Fruit fly (Drosophila melanogaster) whole organism, embryonic: Measurements from ENCODE around the gene CG7781.

Source experiments
- BtbVII ChIP-seq: fragments of 200-800 bp; sonication (Bioruptor generic); optimal IDR thresholded peaks from 3 replicates; lab custom pipeline; 2017; ENCODE audit warnings: missing biosample characterization, mild to moderate bottlenecking, missing genetic modification characterization
- CG10431 ChIP-seq: fragments of 200-800 bp; sonication (Bioruptor generic); optimal IDR thresholded peaks from 3 replicates; lab custom pipeline; 2018; ENCODE audit warnings: missing biosample characterization, mild to moderate bottlenecking, missing genetic modification characterization
- CG13287 ChIP-seq: fragments of 200-800 bp; sonication (Bioruptor generic); IDR thresholded peaks from 2 replicates; pipeline ENCODE4 v1.3.6; 2022; ENCODE audit warnings: missing biosample characterization, missing genetic modification characterization; ENCODE audit not compliant: partially characterized antibody
- CG14441 ChIP-seq: fragments of 200-800 bp; sonication (Bioruptor generic); IDR thresholded peaks from 2 replicates; pipeline ENCODE4 v1.3.6; 2022; ENCODE audit warnings: missing biosample characterization, missing genetic modification characterization
- CG1529 ChIP-seq: fragments of 200-800 bp; sonication (Bioruptor generic); optimal IDR thresholded peaks from 3 replicates; lab custom pipeline; 2018; ENCODE audit warnings: missing biosample characterization, missing genetic modification characterization
- CG1602 ChIP-seq: fragments of 200-800 bp; sonication (Bioruptor generic); optimal IDR thresholded peaks from 3 replicates; lab custom pipeline; 2016; ENCODE audit warnings: missing biosample characterization, missing genetic modification characterization
- CG16815 ChIP-seq: fragments of 200-800 bp; sonication (Bioruptor generic); optimal IDR thresholded peaks from 3 replicates; lab custom pipeline; 2017; ENCODE audit warnings: missing biosample characterization, mild to moderate bottlenecking, missing genetic modification characterization
- CG18619 ChIP-seq: fragments of 200-800 bp; sonication (Bioruptor generic); optimal IDR thresholded peaks from 3 replicates; lab custom pipeline; 2017; ENCODE audit warnings: missing biosample characterization, mild to moderate bottlenecking, missing genetic modification characterization
- CG2199 ChIP-seq: fragments of 200-800 bp; sonication (Bioruptor generic); IDR thresholded peaks from 3 replicates; pipeline ENCODE4 v1.3.6; 2022; ENCODE audit warnings: missing biosample characterization, missing genetic modification characterization
- CG2712 ChIP-seq: fragments of 200-800 bp; optimal IDR thresholded peaks from 3 replicates; lab custom pipeline; 2019; ENCODE audit warnings: missing biosample characterization, mild to moderate bottlenecking, missing genetic modification characterization, moderate library complexity
- CG30431 ChIP-seq: fragments of 200-800 bp; sonication (Bioruptor generic); optimal IDR thresholded peaks from 2 replicates; lab custom pipeline; 2017; ENCODE audit warnings: missing biosample characterization, missing genetic modification characterization
- CG3407 ChIP-seq: fragments of 200-800 bp; sonication (Bioruptor generic); optimal IDR thresholded peaks from 2 replicates; lab custom pipeline; 2018; ENCODE audit warnings: missing biosample characterization, mild to moderate bottlenecking, missing genetic modification characterization
- CG3847 ChIP-seq: fragments of 200-800 bp; sonication (Bioruptor generic); IDR thresholded peaks from 2 replicates; pipeline ENCODE4 v1.3.6; 2022; ENCODE audit warnings: missing biosample characterization, missing genetic modification characterization
- CG4404 ChIP-seq: fragments of 200-800 bp; sonication (Bioruptor generic); IDR thresholded peaks from 2 replicates; pipeline ENCODE4 v1.3.6; 2022; ENCODE audit warnings: missing biosample characterization, missing genetic modification characterization
- CG7357 ChIP-seq: fragments of 200-800 bp; sonication (Bioruptor generic); IDR thresholded peaks from 3 replicates; pipeline ENCODE4 v1.3.6; 2022; ENCODE audit warnings: missing biosample characterization, missing genetic modification characterization
- CG7963 ChIP-seq: fragments of 200-800 bp; sonication (Bioruptor generic); IDR thresholded peaks from 3 replicates; pipeline ENCODE4 v1.3.6; 2022; ENCODE audit warnings: missing biosample characterization, missing genetic modification characterization; ENCODE audit not compliant: partially characterized antibody
- CG8281 ChIP-seq: fragments of 200-800 bp; sonication (Bioruptor generic); optimal IDR thresholded peaks from 2 replicates; lab custom pipeline; 2018; ENCODE audit warnings: missing biosample characterization, mild to moderate bottlenecking, missing genetic modification characterization, moderate library complexity
- CG8765 ChIP-seq: fragments of 200-800 bp; sonication (Bioruptor generic); IDR thresholded peaks from 2 replicates; pipeline ENCODE4 v1.3.6; 2022; ENCODE audit warnings: missing biosample characterization, missing genetic modification characterization
- CG9727 ChIP-seq: fragments of 200-800 bp; sonication (Bioruptor generic); optimal IDR thresholded peaks from 3 replicates; lab custom pipeline; 2017; ENCODE audit warnings: missing biosample characterization, mild to moderate bottlenecking, missing genetic modification characterization
- CHES-1-like ChIP-seq: fragments of 200-800 bp; sonication (Bioruptor generic); optimal IDR thresholded peaks from 2 replicates; lab custom pipeline; 2016; ENCODE audit warnings: missing biosample characterization, missing genetic modification characterization
- Dll ChIP-seq: fragments of 200-800 bp; sonication (Bioruptor generic); IDR thresholded peaks from 4 replicates; pipeline ENCODE4 v1.3.6; 2022; ENCODE audit warnings: missing biosample characterization, missing genetic modification characterization; ENCODE audit not compliant: partially characterized antibody
- Eip74EF ChIP-seq, 2 experiments: fragments of 200-800 bp in 1 of 2; fragments of >200 bp in 1 of 2; sonication (Bioruptor generic) in 1 of 2; optimal IDR thresholded peaks; 2 replicates each; lab custom pipeline; 2017 to 2019; ENCODE audit warnings: missing biosample characterization in 2 of 2, missing genetic modification characterization in 2 of 2, mild to moderate bottlenecking in 1 of 2, moderate library complexity in 1 of 2
- Elba2 ChIP-seq: fragments of 200-800 bp; sonication (Bioruptor generic); optimal IDR thresholded peaks from 3 replicates; lab custom pipeline; 2016; ENCODE audit warnings: missing biosample characterization, missing genetic modification characterization
- Med ChIP-seq: fragments of 200-800 bp; sonication (Bioruptor generic); peaks from one replicate; lab custom pipeline; 2016; ENCODE audit warnings: missing biosample characterization, missing genetic modification characterization, mild to moderate bottlenecking, inconsistent platforms, moderate library complexity
- Mes4 ChIP-seq: fragments of 200-800 bp; sonication (Bioruptor generic); optimal IDR thresholded peaks from 2 replicates; lab custom pipeline; 2016; ENCODE audit warnings: missing biosample characterization, missing genetic modification characterization
- TFAM ChIP-seq: fragments of 200-800 bp; sonication (Bioruptor generic); optimal IDR thresholded peaks from 2 replicates; lab custom pipeline; 2017; ENCODE audit warnings: missing biosample characterization, missing genetic modification characterization, inconsistent platforms
- Xbp1 ChIP-seq: fragments of 200-800 bp; sonication (Bioruptor generic); optimal IDR thresholded peaks from 3 replicates; lab custom pipeline; 2016; ENCODE audit warnings: missing biosample characterization, mild to moderate bottlenecking, missing genetic modification characterization
- aop ChIP-seq: fragments of 200-800 bp; sonication (Bioruptor generic); IDR thresholded peaks from 2 replicates; pipeline ENCODE4 v1.3.6; 2022; ENCODE audit warnings: missing biosample characterization, missing genetic modification characterization
- chif ChIP-seq, 2 experiments: fragments of 200-800 bp; sonication (Bioruptor generic); optimal IDR thresholded peaks; 3 replicates each; lab custom pipeline; 2016; ENCODE audit warnings: missing biosample characterization in 2 of 2, missing genetic modification characterization in 2 of 2
- esg ChIP-seq: fragments of 200-800 bp; sonication (Bioruptor generic); conservative IDR thresholded peaks from 2 replicates; pipeline ENCODE4 v1.3.6; 2022; ENCODE audit warnings: missing biosample characterization, missing genetic modification characterization
- exex ChIP-seq: fragments of 200-800 bp; sonication (Bioruptor generic); optimal IDR thresholded peaks from 4 replicates; lab custom pipeline; 2018; ENCODE audit warnings: missing biosample characterization, mild to moderate bottlenecking, missing genetic modification characterization, moderate library complexity
- gro ChIP-seq: fragments of 200-800 bp; sonication (Bioruptor generic); optimal IDR thresholded peaks from 2 replicates; lab custom pipeline; 2016; ENCODE audit warnings: missing biosample characterization, missing genetic modification characterization
- gsb ChIP-seq: fragments of 200-800 bp; sonication (Bioruptor generic); IDR thresholded peaks from 2 replicates; pipeline ENCODE4 v1.3.6; 2022; ENCODE audit warnings: missing biosample characterization, missing genetic modification characterization
- insv ChIP-seq, 2 experiments: fragments of 200-800 bp; sonication (Bioruptor generic); optimal IDR thresholded peaks; 3 replicates each; lab custom pipeline; 2016 to 2018; ENCODE audit warnings: missing biosample characterization in 2 of 2, missing genetic modification characterization in 2 of 2
- lilli ChIP-seq: fragments of 200-800 bp; sonication (Bioruptor generic); optimal IDR thresholded peaks from 3 replicates; lab custom pipeline; 2016; ENCODE audit warnings: missing biosample characterization, missing genetic modification characterization
- lola ChIP-seq, 3 experiments: fragments of >200 bp in 2 of 3; fragments of 200-800 bp in 1 of 3; sonication (Bioruptor generic) in 1 of 3; optimal IDR thresholded peaks; 2 replicates each; lab custom pipeline; 2017 to 2019; ENCODE audit warnings: missing biosample characterization in 3 of 3, missing genetic modification characterization in 3 of 3, mild to moderate bottlenecking in 1 of 3, moderate library complexity in 1 of 3
- mld ChIP-seq: fragments of 200-800 bp; sonication (Bioruptor generic); IDR thresholded peaks from 3 replicates; pipeline ENCODE4 v1.3.6; 2022; ENCODE audit warnings: missing biosample characterization, missing genetic modification characterization; ENCODE audit not compliant: partially characterized antibody
- peb ChIP-seq: fragments of 200-800 bp; sonication (Bioruptor generic); IDR thresholded peaks from 2 replicates; pipeline ENCODE4 v1.3.6; 2022; ENCODE audit warnings: missing biosample characterization, missing genetic modification characterization
- ro ChIP-seq: fragments of 200-800 bp; sonication (Bioruptor generic); IDR thresholded peaks from 2 replicates; pipeline ENCODE4 v1.3.6; 2022; ENCODE audit warnings: missing biosample characterization, missing genetic modification characterization
- stwl ChIP-seq: fragments of 200-800 bp; sonication (Bioruptor generic); optimal IDR thresholded peaks from 3 replicates; lab custom pipeline; 2018; ENCODE audit warnings: missing biosample characterization, mild to moderate bottlenecking, missing genetic modification characterization, moderate library complexity
- sug ChIP-seq: fragments of 200-800 bp; optimal IDR thresholded peaks from 2 replicates; lab custom pipeline; 2019; ENCODE audit warnings: missing biosample characterization, mild to moderate bottlenecking, missing genetic modification characterization, moderate library complexity
- tin ChIP-seq: fragments of 200-800 bp; sonication (Bioruptor generic); optimal IDR thresholded peaks from 3 replicates; lab custom pipeline; 2016; ENCODE audit warnings: missing biosample characterization, missing genetic modification characterization
- wek ChIP-seq: fragments of 200-800 bp; sonication (Bioruptor generic); optimal IDR thresholded peaks from 3 replicates; lab custom pipeline; 2018; ENCODE audit warnings: missing biosample characterization, mild to moderate bottlenecking, missing genetic modification characterization, moderate library complexity
- zfh2 ChIP-seq: fragments of 200-800 bp; sonication (Bioruptor generic); optimal IDR thresholded peaks from 2 replicates; lab custom pipeline; 2016; ENCODE audit warnings: missing biosample characterization, missing genetic modification characterization

CG7781 gene

dm6 chr2L:8364006-8364956 lies 39.1 kb upstream of the CG7781 start, which contains the start of the genes RpS13 and CSN8 (continued):
- TF ChIP-seq Mes4 (peak; percentile 26), CG9727 (GFP tag; lab: Kevin White, UChicago) (peak; percentile 31), CG7963 (GFP tag; lab: Robert Waterston, UW) (peak; percentile 85), BtbVII (GFP tag; lab: Kevin White, UChicago) (no peak), CG30431 (GFP tag; lab: Kevin White, UChicago) (no peak), CG8281 (tag; lab: Kevin White, UChicago) (no peak), ro (GFP tag; lab: Robert Waterston, UW) (no peak), stwl (tag; lab: Kevin White, UChicago) (peak; percentile 85), CG1529 (GFP tag; lab: Kevin White, UChicago) (no peak), CHES-1-like (GFP tag; lab: Kevin White, UChicago) (peak; percentile 8), wek (GFP tag; lab: Kevin White, UChicago) (no peak), Xbp1 (GFP tag; lab: Kevin White, UChicago) (no peak), CG1602 (GFP tag; lab: Kevin White, UChicago) (no peak), CG16815 (GFP tag; lab: Kevin White, UChicago) (no peak), gsb (GFP tag; lab: Robert Waterston, UW) (no peak), CG2199 (GFP tag; lab: Robert Waterston, UW) (no peak), CG3407 (GFP tag; lab: Kevin White, UChicago) (no peak), TFAM (GFP tag; lab: Kevin White, UChicago) (no peak)

dm6 chr2L:8362955-8363285 lies 37.7 kb upstream of the CG7781 start:
- 0 out of 2 replicates have a peak, but pooled peaks have one; percentile 9 for TF ChIP-seq CG8765
- TF ChIP-seq Elba2 (GFP tag; lab: Kevin White, UChicago), result peak; percentile 63
- TF ChIP-seq exex, result peak; percentile 5
- no peak for TF ChIP-seq peb (GFP tag; lab: Robert Waterston, UW)
- TF ChIP-seq TFAM (GFP tag; lab: Kevin White, UChicago), result no peak
- TF ChIP-seq insv (GFP tag; optimal IDR thresholded peaks at IDR 0.05; lab: Kevin White, UChicago), result peak in 1 of 2 experiments; percentile 67
- TF ChIP-seq sug (tag; lab: Kevin White, UChicago), result peak; percentile 77
- peak; percentile 37 for TF ChIP-seq Med
- TF ChIP-seq, all 482 proteins: peak for 6

- TF ChIP-seq aop (GFP tag; lab: Robert Waterston, UW) (no peak), CG13287 (peak; percentile 27; the same call in 1 of the 2 replicates), lola (GFP tag; optimal IDR thresholded peaks at IDR 0.05; lab: Kevin White, UChicago) (peak in 1 of 3 experiments; percentile 43), CG4404 (peak; percentile 78), gro (peak; percentile 75), esg (GFP tag; lab: Robert Waterston, UW) (peak; percentile 77), lilli (GFP tag; lab: Kevin White, UChicago) (peak; percentile 89), CG3847 (peak; percentile 74), mld (GFP tag; lab: Robert Waterston, UW) (no peak), CG14441 (GFP tag; lab: Robert Waterston, UW) (peak; percentile 80), Dll (GFP tag; lab: Robert Waterston, UW) (no peak), chif (GFP tag; optimal IDR thresholded peaks at IDR 0.05; lab: Kevin White, UChicago) (peak; percentile 56 to 76), tin (GFP tag; lab: Kevin White, UChicago) (peak; percentile 68), CG10431 (GFP tag; lab: Kevin White, UChicago) (no peak), peb (GFP tag; lab: Robert Waterston, UW) (peak; percentile 65), CG2712 (tag; lab: Kevin White, UChicago) (peak; percentile 79), zfh2 (GFP tag; lab: Kevin White, UChicago) (peak; percentile 74), Eip74EF (GFP tag; optimal IDR thresholded peaks at IDR 0.05; lab: Kevin White, UChicago) (peak in 1 of 2 experiments; percentile 41), CG18619 (GFP tag; lab: Kevin White, UChicago) (peak; percentile 71), CG7357 (GFP tag; lab: Robert Waterston, UW) (peak; percentile 73; the same call in 2 of the 3 replicates)
These were observed 37.2 kb upstream of the CG7781 start, which contains the start of gene CG7627 for dm6 chr2L:8362273-8362954. CG7627 (minus strand) TSS chr2L:8362469.
